Fruit fly (Drosophila melanogaster): ENCODE results near the gene pst.

pst gene

dm6 chr3L:7360324-7360852 is 325 bp upstream of the pst start, which contains the start of gene Sec63 (continued):
- TF ChIP-seq ssp (GFP tag; IDR thresholded peaks at IDR 0.05) (0 out of 2 replicates have a peak, but pooled peaks have one; percentile 30), ham (GFP tag; IDR thresholded peaks at IDR 0.05) (no peak), pros (GFP tag; optimal IDR thresholded peaks at IDR 0.05) (no peak), Rfx (GFP tag; IDR thresholded peaks at IDR 0.05) (peak; percentile 80), CG6272 (GFP tag; IDR thresholded peaks at IDR 0.05) (peak; percentile 53), fu2 (GFP tag; optimal IDR thresholded peaks at IDR 0.05) (no peak), CG13287 (GFP tag; IDR thresholded peaks at IDR 0.05; ENCODE audit: partially characterized antibody) (peak; percentile 89), Sry-β (GFP tag; optimal IDR thresholded peaks at IDR 0.05) (peak; percentile 27), chn (GFP tag; optimal IDR thresholded peaks at IDR 0.05) (peak; percentile 57), Dip3 (GFP tag; optimal IDR thresholded peaks at IDR 0.05) (peak; percentile 58), bcd (GFP tag; optimal IDR thresholded peaks at IDR 0.05) (peak; percentile 33), CG13123 (GFP tag; optimal IDR thresholded peaks at IDR 0.05) (peak; percentile 46), Blimp-1 (GFP tag; optimal IDR thresholded peaks at IDR 0.05) (no peak), Hey (tag; optimal IDR thresholded peaks at IDR 0.05) (no peak), sc (optimal IDR thresholded peaks at IDR 0.05) (no peak), sc (GFP tag; optimal IDR thresholded peaks at IDR 0.05) (peak; percentile 4), disco-r (GFP tag; optimal IDR thresholded peaks at IDR 0.05) (no peak), Adf1 (GFP tag; IDR thresholded peaks at IDR 0.05) (0 out of 2 replicates have a peak, but pooled peaks have one; percentile 3), pnt (GFP tag; optimal IDR thresholded peaks at IDR 0.05) (peak; percentile 34), rib (GFP tag; IDR thresholded peaks at IDR 0.05) (no peak), Bdp1 (GFP tag; optimal IDR thresholded peaks at IDR 0.05) (peak; percentile 24), crol (GFP tag; IDR thresholded peaks at IDR 0.05) (peak; percentile 56), Spps (tag; optimal IDR thresholded peaks at IDR 0.05) (no peak), Ravus (GFP tag; IDR thresholded peaks at IDR 0.05) (0 out of 2 replicates have a peak, but pooled peaks have one; percentile 9), fd3F (GFP tag; optimal IDR thresholded peaks at IDR 0.05) (no peak), CG3065 (GFP tag; optimal IDR thresholded peaks at IDR 0.05) (peak; percentile 52), Vsx1 (GFP tag; optimal IDR thresholded peaks at IDR 0.05) (peak; percentile 25), CG18011 (GFP tag; optimal IDR thresholded peaks at IDR 0.05) (no peak), CG7786 (GFP tag; optimal IDR thresholded peaks at IDR 0.05) (no peak), dimm (GFP tag; IDR thresholded peaks at IDR 0.05) (no peak), CG32532 (GFP tag; IDR thresholded peaks at IDR 0.05) (peak; percentile 61), dmrt99B (tag; optimal IDR thresholded peaks at IDR 0.05) (peak; percentile 14), MBD-R2 (GFP tag; IDR thresholded peaks at IDR 0.05) (peak; percentile 79), gsb-n (tag; optimal IDR thresholded peaks at IDR 0.05) (no peak), CG14014 (GFP tag; IDR thresholded peaks at IDR 0.05) (peak; percentile 66), scrt (GFP tag; optimal IDR thresholded peaks at IDR 0.05) (no peak), lab (GFP tag; optimal IDR thresholded peaks at IDR 0.05) (peak; percentile 50), Dek (tag; optimal IDR thresholded peaks at IDR 0.05) (no peak), slp2 (GFP tag; optimal IDR thresholded peaks at IDR 0.05) (no peak), CG7271 (tag; optimal IDR thresholded peaks at IDR 0.05) (no peak), CHES-1-like (GFP tag; optimal IDR thresholded peaks at IDR 0.05) (peak; percentile 45), Taf1 (GFP tag; IDR thresholded peaks at IDR 0.05) (peak; percentile 48; the same call in 1 of the 2 replicates), peb (GFP tag; IDR thresholded peaks at IDR 0.05) (no peak), esg (GFP tag; conservative IDR thresholded peaks at IDR 0.05) (peak; percentile 42; the same call in 1 of the 2 replicates), hth (optimal IDR thresholded peaks at IDR 0.05) (no peak), Fer2 (tag; optimal IDR thresholded peaks at IDR 0.05) (peak; percentile 26), CG9727 (GFP tag; optimal IDR thresholded peaks at IDR 0.05) (peak; percentile 20), CG17186 (GFP tag; optimal IDR thresholded peaks at IDR 0.05) (peak; percentile 41), Bgb (GFP tag; IDR thresholded peaks at IDR 0.05; ENCODE audit: partially characterized antibody) (peak; percentile 93), CG13296 (GFP tag; optimal IDR thresholded peaks at IDR 0.05) (no peak), fd96Cb (tag; optimal IDR thresholded peaks at IDR 0.05) (peak; percentile 7)

All from whole organism, embryonic.